Worm (Caenorhabditis elegans) whole organism, midembryonic: ENCODE measurements around the gene vha-9.

Experiments used
- cog-1 ChIP-seq: sonication (generic microtip); optimal IDR thresholded peaks from 2 replicates; lab custom pipeline; 2016; ENCODE audit warnings: missing genetic modification characterization, missing compliant biosample characterization
- flt-1 ChIP-seq: fragments of 200-800 bp; sonication (Bioruptor generic); IDR thresholded peaks from 2 replicates; pipeline ENCODE4 v1.3.6; 2022; ENCODE audit warnings: missing genetic modification characterization, missing compliant biosample characterization
- med-1 ChIP-seq: sonication (generic microtip); optimal IDR thresholded peaks from 2 replicates; lab custom pipeline; 2017; ENCODE audit warnings: missing genetic modification characterization, mild to moderate bottlenecking, missing compliant biosample characterization, antibody characterized with exemption, missing genetic modification reagents; ENCODE audit not compliant: insufficient read depth
- ref-1 ChIP-seq: fragments of 200-800 bp; sonication (Bioruptor generic); conservative IDR thresholded peaks from 2 replicates; pipeline ENCODE4 v1.3.6; 2022; ENCODE audit warnings: missing genetic modification reagents, missing genetic modification characterization, missing compliant biosample characterization
- tab-1 ChIP-seq: fragments of 200-800 bp; sonication (Bioruptor generic); IDR thresholded peaks from 2 replicates; pipeline ENCODE4 v1.3.6; 2022; ENCODE audit warnings: missing genetic modification characterization, missing compliant biosample characterization
- ztf-29 ChIP-seq: fragments of 200-800 bp; sonication (Bioruptor generic); IDR thresholded peaks from 2 replicates; pipeline ENCODE4 v1.3.6; 2022; ENCODE audit warnings: missing genetic modification reagents, missing genetic modification characterization, missing compliant biosample characterization

- no peak for TF ChIP-seq ztf-29
- TF ChIP-seq ref-1 (GFP tag; lab: Robert Waterston, UW), result no peak
- TF ChIP-seq cog-1, result no peak
- TF ChIP-seq tab-1, result no peak
- TF ChIP-seq med-1 (GFP tag; lab: Kevin White, UChicago), result no peak
- no peak for TF ChIP-seq flt-1
These were observed 867 bp downstream of the vha-9 start, which contains the start of gene clpp-1 for ce11 chrII:10302646-10303045.
